Worm (Caenorhabditis elegans): ENCODE data around the gene best-5.

ce11 chrIII:9711163-9711562, 21.1 kb upstream of the best-5 start:
- no peak for TF ChIP-seq ceh-82 (tag; optimal IDR thresholded peaks at IDR 0.05)
- TF ChIP-seq mdl-1 (tag; optimal IDR thresholded peaks at IDR 0.05) = no peak
- TF ChIP-seq skn-1 (tag; optimal IDR thresholded peaks at IDR 0.05) = no peak

Measured in whole organism, L1 larva.